Fruit fly (Drosophila melanogaster): Measurements from ENCODE around the gene glec.

The glec gene

dm6 chr3R:21835388-21836200 is 20.5 kb downstream of the glec start:
- TF ChIP-seq pan (optimal IDR thresholded peaks at IDR 0.05) (no peak), jim (GFP tag; optimal IDR thresholded peaks at IDR 0.05) (peak; percentile 66), Abd-B (GFP tag; optimal IDR thresholded peaks at IDR 0.05) (no peak), psq (GFP tag; optimal IDR thresholded peaks at IDR 0.05) (no peak), CG9705 (GFP tag; optimal IDR thresholded peaks at IDR 0.05) (no peak), Dfd (GFP tag; optimal IDR thresholded peaks at IDR 0.05) (peak; percentile 40), h (GFP tag; optimal IDR thresholded peaks at IDR 0.05) (no peak)

dm6 chr3R:21834234-21835070 is 21.6 kb downstream of the glec start:
- no peak for TF ChIP-seq usp (GFP tag; optimal IDR thresholded peaks at IDR 0.05)
- peak; percentile 1 for TF ChIP-seq h (GFP tag; optimal IDR thresholded peaks at IDR 0.05)
- peak in 1 of 2 experiments; percentile 38 for TF ChIP-seq foxo (GFP tag; optimal IDR thresholded peaks at IDR 0.05)
- no peak for TF ChIP-seq Myc (optimal IDR thresholded peaks at IDR 0.05)
- TF ChIP-seq fru (GFP tag; optimal IDR thresholded peaks at IDR 0.05) = peak; percentile 0
- TF ChIP-seq jim (GFP tag; optimal IDR thresholded peaks at IDR 0.05) = peak; percentile 87
- TF ChIP-seq Rel (GFP tag; optimal IDR thresholded peaks at IDR 0.05) = no peak
- peak; percentile 34 for TF ChIP-seq Rel (tag; optimal IDR thresholded peaks at IDR 0.05)

- no peak for TF ChIP-seq OdsH (GFP tag; optimal IDR thresholded peaks at IDR 0.05)
- TF ChIP-seq Vsx2 (GFP tag; optimal IDR thresholded peaks at IDR 0.05; ENCODE audit: partially characterized antibody) = no peak
- no peak for TF ChIP-seq h (GFP tag; optimal IDR thresholded peaks at IDR 0.05)
- no peak for TF ChIP-seq Hnf4 (GFP tag; optimal IDR thresholded peaks at IDR 0.05)
- TF ChIP-seq Mio (GFP tag; optimal IDR thresholded peaks at IDR 0.05) = no peak
- TF ChIP-seq tai (GFP tag; optimal IDR thresholded peaks at IDR 0.05) = no peak
- no peak for TF ChIP-seq lola (GFP tag; optimal IDR thresholded peaks at IDR 0.05)
- TF ChIP-seq sv (GFP tag; optimal IDR thresholded peaks at IDR 0.05) = no peak
- TF ChIP-seq Dfd (GFP tag; optimal IDR thresholded peaks at IDR 0.05) = no peak
- no peak for TF ChIP-seq dl (GFP tag; optimal IDR thresholded peaks at IDR 0.05; ENCODE audit: insufficient read depth in 1 of 2, partially characterized antibody in 2 of 2)
- no peak for TF ChIP-seq Rel (GFP tag; optimal IDR thresholded peaks at IDR 0.05)
- TF ChIP-seq Rel (tag; optimal IDR thresholded peaks at IDR 0.05) = no peak
- TF ChIP-seq dmrt93B (GFP tag; optimal IDR thresholded peaks at IDR 0.05) = no peak
Measured at dm6 chr3R:21832203-21832602, 23.9 kb downstream of the glec start, which contains the start of gene Gr93a. Gr93a (plus strand) TSS chr3R:21832503.

dm6 chr3R:21831040-21831439 is 25.0 kb downstream of the glec start:
- no peak for TF ChIP-seq jim (GFP tag; optimal IDR thresholded peaks at IDR 0.05)
- no peak for TF ChIP-seq woc (GFP tag; optimal IDR thresholded peaks at IDR 0.05)
- no peak for TF ChIP-seq Myc (optimal IDR thresholded peaks at IDR 0.05)
- TF ChIP-seq N (GFP tag; optimal IDR thresholded peaks at IDR 0.05) = no peak
- TF ChIP-seq sage (GFP tag; optimal IDR thresholded peaks at IDR 0.05) = no peak
- no peak for TF ChIP-seq foxo (GFP tag; optimal IDR thresholded peaks at IDR 0.05)
- no peak for TF ChIP-seq rgr (GFP tag; optimal IDR thresholded peaks at IDR 0.05)

- no peak for TF ChIP-seq OdsH (GFP tag; optimal IDR thresholded peaks at IDR 0.05)
- no peak for TF ChIP-seq HLH106 (tag; optimal IDR thresholded peaks at IDR 0.05)
- TF ChIP-seq CG9705 (GFP tag; optimal IDR thresholded peaks at IDR 0.05) = no peak
- TF ChIP-seq GATAd (GFP tag; optimal IDR thresholded peaks at IDR 0.05) = no peak
- no peak for TF ChIP-seq sv (GFP tag; optimal IDR thresholded peaks at IDR 0.05)
- TF ChIP-seq woc (GFP tag; optimal IDR thresholded peaks at IDR 0.05) = no peak
- TF ChIP-seq brk (GFP tag; optimal IDR thresholded peaks at IDR 0.05) = no peak
- TF ChIP-seq tai (GFP tag; optimal IDR thresholded peaks at IDR 0.05) = no peak
- TF ChIP-seq Dfd (GFP tag; optimal IDR thresholded peaks at IDR 0.05) = no peak
- no peak for TF ChIP-seq lola (GFP tag; optimal IDR thresholded peaks at IDR 0.05)
- TF ChIP-seq Vsx2 (GFP tag; optimal IDR thresholded peaks at IDR 0.05; ENCODE audit: partially characterized antibody) = no peak
- TF ChIP-seq dsf (GFP tag; optimal IDR thresholded peaks at IDR 0.05; ENCODE audit: borderline replicate concordance) = no peak
- no peak for TF ChIP-seq CrebA (GFP tag; optimal IDR thresholded peaks at IDR 0.05; ENCODE audit: borderline replicate concordance)
- TF ChIP-seq usp (GFP tag; optimal IDR thresholded peaks at IDR 0.05) = no peak
- TF ChIP-seq CG32264 (GFP tag; optimal IDR thresholded peaks at IDR 0.05) = no peak
- TF ChIP-seq Mio (GFP tag; optimal IDR thresholded peaks at IDR 0.05) = no peak
- no peak for TF ChIP-seq fru (GFP tag; optimal IDR thresholded peaks at IDR 0.05)
- no peak for TF ChIP-seq psq (GFP tag; optimal IDR thresholded peaks at IDR 0.05)
Measured at dm6 chr3R:21830303-21830707, 25.8 kb downstream of the glec start.

Data from whole organism, wandering third instar larva.